Worm (Caenorhabditis elegans): ENCODE results near the gene C06E1.9.

ce11 chrIII:8571845-8572244 lies 37.7 kb downstream of the C06E1.9 start:
- TF ChIP-seq lsy-2 (tag; optimal IDR thresholded peaks at IDR 0.05), result no peak
- TF ChIP-seq M03D4.4 (tag; optimal IDR thresholded peaks at IDR 0.05), result no peak
- TF ChIP-seq nhr-12 (tag; optimal IDR thresholded peaks at IDR 0.05), result no peak
- TF ChIP-seq ham-2 (GFP tag; optimal IDR thresholded peaks at IDR 0.05), result no peak
- TF ChIP-seq unc-62 (GFP tag; optimal IDR thresholded peaks at IDR 0.05), result no peak
- no peak for TF ChIP-seq nhr-28 (tag; optimal IDR thresholded peaks at IDR 0.05)
- no peak for TF ChIP-seq nhr-237 (tag; optimal IDR thresholded peaks at IDR 0.05)
- no peak for TF ChIP-seq cnd-1 (tag; optimal IDR thresholded peaks at IDR 0.05)
- no peak for TF ChIP-seq elt-1 (tag; optimal IDR thresholded peaks at IDR 0.05; ENCODE audit: borderline replicate concordance, insufficient read depth)
- TF ChIP-seq nhr-76 (tag; optimal IDR thresholded peaks at IDR 0.05), result no peak

All from whole organism, mixed stage, embryonic.